3 fruit fly cellular contexts compared by ENCODE assay signal in the genomic region with DNA sequence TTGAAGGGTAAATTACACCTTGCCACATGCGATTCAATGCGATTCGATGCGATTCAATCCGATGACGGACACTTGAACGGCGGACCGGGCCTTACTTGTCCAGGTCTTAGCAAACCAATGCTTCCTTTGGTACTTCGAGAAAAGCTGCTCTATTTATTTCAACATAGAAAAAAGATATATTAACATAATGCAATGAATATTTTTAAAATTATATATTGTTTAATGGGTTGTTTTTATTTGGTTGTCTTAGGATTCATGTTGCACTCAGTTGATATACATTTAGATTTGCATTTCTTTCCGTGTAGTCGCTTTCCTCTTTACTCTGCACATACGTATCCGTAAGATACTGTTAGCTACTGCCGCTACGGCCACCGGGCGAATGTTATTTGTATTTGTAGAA.
TF ChIP-seq lines count a peak whose summit lies in the region.

No protein-coding gene starts in this region.

- TF ChIP-seq CTCF in whole organism, embryonic (GFP tag; optimal IDR thresholded peaks at IDR 0.05; lab: Kevin White, UChicago) = no peak

TF ChIP-seq in whole organism, embryonic, 481 proteins besides CTCF, POLR2A, EP300 and RAD21:
- TF ChIP-seq ssp (GFP tag; IDR thresholded peaks at IDR 0.05; lab: Robert Waterston, UW) = no peak
- no peak for TF ChIP-seq CG8388 (GFP tag; optimal IDR thresholded peaks at IDR 0.05; lab: Kevin White, UChicago)
- TF ChIP-seq CG6689 (GFP tag; IDR thresholded peaks at IDR 0.05; lab: Robert Waterston, UW) = 0 out of 2 replicates have a peak, but pooled peaks have one; percentile 11
- no peak for TF ChIP-seq Nf-YA (GFP tag; IDR thresholded peaks at IDR 0.05; lab: Robert Waterston, UW)
- TF ChIP-seq CG9876 (GFP tag; optimal IDR thresholded peaks at IDR 0.05; lab: Kevin White, UChicago) = no peak
- no peak for TF ChIP-seq Xbp1 (GFP tag; optimal IDR thresholded peaks at IDR 0.05; lab: Kevin White, UChicago)
- peak; percentile 64; the same call in 1 of the 2 replicates for TF ChIP-seq Drgx (GFP tag; IDR thresholded peaks at IDR 0.05; lab: Robert Waterston, UW)
- no peak for TF ChIP-seq CG4328 (GFP tag; optimal IDR thresholded peaks at IDR 0.05; lab: Kevin White, UChicago)

TF ChIP-seq in whole organism, prepupa, 60 proteins besides CTCF, POLR2A, EP300 and RAD21:
- TF ChIP-seq achi (GFP tag; optimal IDR thresholded peaks at IDR 0.05; lab: Kevin White, UChicago) = peak; percentile 22
- no peak for TF ChIP-seq lz (GFP tag; optimal IDR thresholded peaks at IDR 0.05; lab: Kevin White, UChicago)
- TF ChIP-seq Hr4 (GFP tag; optimal IDR thresholded peaks at IDR 0.05; lab: Kevin White, UChicago) = peak; percentile 51
- TF ChIP-seq pdm3 (GFP tag; optimal IDR thresholded peaks at IDR 0.05; lab: Kevin White, UChicago) = peak; percentile 26
- no peak for TF ChIP-seq CG10631 (GFP tag; optimal IDR thresholded peaks at IDR 0.05; lab: Kevin White, UChicago)
- TF ChIP-seq CG15336 (GFP tag; IDR thresholded peaks at IDR 0.05; lab: Robert Waterston, UW) = peak; percentile 86
- peak; percentile 39 for TF ChIP-seq OdsH (GFP tag; optimal IDR thresholded peaks at IDR 0.05; lab: Kevin White, UChicago)
- no peak for TF ChIP-seq fd85E (GFP tag; optimal IDR thresholded peaks at IDR 0.05; lab: Kevin White, UChicago)
- peak; percentile 12 for TF ChIP-seq CG4318 (GFP tag; optimal IDR thresholded peaks at IDR 0.05; lab: Kevin White, UChicago)
- peak; percentile 70 for TF ChIP-seq CG32006 (GFP tag; optimal IDR thresholded peaks at IDR 0.05; lab: Kevin White, UChicago)
- peak; percentile 2 for TF ChIP-seq net (GFP tag; optimal IDR thresholded peaks at IDR 0.05; lab: Kevin White, UChicago)
- TF ChIP-seq eg (GFP tag; IDR thresholded peaks at IDR 0.05; lab: Robert Waterston, UW) = peak; percentile 87
- TF ChIP-seq CG6276 (GFP tag; optimal IDR thresholded peaks at IDR 0.05; lab: Kevin White, UChicago) = peak; percentile 73
- TF ChIP-seq CG11294 (GFP tag; IDR thresholded peaks at IDR 0.05; lab: Robert Waterston, UW) = peak; percentile 43; the same call in 1 of the 2 replicates
- peak; percentile 10 for TF ChIP-seq CG3919 (GFP tag; optimal IDR thresholded peaks at IDR 0.05; lab: Kevin White, UChicago)
- peak; percentile 79 for TF ChIP-seq CG8119 (GFP tag; IDR thresholded peaks at IDR 0.05; lab: Robert Waterston, UW)
TF ChIP-seq in whole organism, prepupa: peak in this region for 13.

TF ChIP-seq in whole organism, pupa, 21 proteins besides CTCF, POLR2A, EP300 and RAD21:
- TF ChIP-seq CG32121 (GFP tag; IDR thresholded peaks at IDR 0.05; lab: Robert Waterston, UW) = peak; percentile 65
- peak; percentile 56 for TF ChIP-seq CG8301 (tag; optimal IDR thresholded peaks at IDR 0.05; lab: Kevin White, UChicago)
- 0 out of 2 replicates have a peak, but pooled peaks have one; percentile 9 for TF ChIP-seq rn (GFP tag; IDR thresholded peaks at IDR 0.05; lab: Robert Waterston, UW)
- no peak for TF ChIP-seq CG34367 (tag; optimal IDR thresholded peaks at IDR 0.05; lab: Kevin White, UChicago)
- TF ChIP-seq CG12605 (GFP tag; IDR thresholded peaks at IDR 0.05; lab: Robert Waterston, UW) = peak; percentile 42; the same call in 1 of the 2 replicates
- peak; percentile 64; the same call in 2 of the 3 replicates for TF ChIP-seq CG4496 (GFP tag; IDR thresholded peaks at IDR 0.05; lab: Robert Waterston, UW)
- TF ChIP-seq Ets98B (GFP tag; IDR thresholded peaks at IDR 0.05; lab: Robert Waterston, UW) = peak; percentile 76
- TF ChIP-seq CG14655 (GFP tag; optimal IDR thresholded peaks at IDR 0.05; lab: Kevin White, UChicago) = no peak
